Fruit fly (Drosophila melanogaster): ENCODE results near the gene CG13794.

Gene CG13794

dm6 chr2L:7701417-7701816 is 21.2 kb downstream of the CG13794 start, which contains the start of gene Tep2 (continued):
- no peak for TF ChIP-seq zen2 (GFP tag; IDR thresholded peaks at IDR 0.05; ENCODE audit: partially characterized antibody)
- TF ChIP-seq CG12769 (tag; optimal IDR thresholded peaks at IDR 0.05): peak; percentile 42
- no peak for TF ChIP-seq aop (GFP tag; IDR thresholded peaks at IDR 0.05)
- peak; percentile 47 for TF ChIP-seq grn (GFP tag; optimal IDR thresholded peaks at IDR 0.05)
- no peak for TF ChIP-seq otp (GFP tag; IDR thresholded peaks at IDR 0.05)
- no peak for TF ChIP-seq Mes4 (GFP tag; optimal IDR thresholded peaks at IDR 0.05)
- no peak for TF ChIP-seq lab (GFP tag; optimal IDR thresholded peaks at IDR 0.05)
- no peak for TF ChIP-seq emc (GFP tag; optimal IDR thresholded peaks at IDR 0.05)
- TF ChIP-seq CG31388 (GFP tag; optimal IDR thresholded peaks at IDR 0.05): no peak
- TF ChIP-seq CG9817 (tag; optimal IDR thresholded peaks at IDR 0.05): no peak
- no peak for TF ChIP-seq Doc2 (GFP tag; IDR thresholded peaks at IDR 0.05)
- no peak for TF ChIP-seq gt (GFP tag; IDR thresholded peaks at IDR 0.05)
- no peak for TF ChIP-seq dmrt99B (tag; optimal IDR thresholded peaks at IDR 0.05)
- no peak for TF ChIP-seq pfk (GFP tag; optimal IDR thresholded peaks at IDR 0.05)
- TF ChIP-seq vnd (GFP tag; IDR thresholded peaks at IDR 0.05; ENCODE audit: partially characterized antibody): no peak
- TF ChIP-seq zfh2 (GFP tag; optimal IDR thresholded peaks at IDR 0.05): no peak
- TF ChIP-seq CG7745 (tag; optimal IDR thresholded peaks at IDR 0.05): no peak
- no peak for TF ChIP-seq slp2 (GFP tag; optimal IDR thresholded peaks at IDR 0.05)
- TF ChIP-seq Awh (GFP tag; IDR thresholded peaks at IDR 0.05): no peak
- 0 out of 3 replicates have a peak, but pooled peaks have one; percentile 11 for TF ChIP-seq CG34224 (GFP tag; IDR thresholded peaks at IDR 0.05; ENCODE audit: partially characterized antibody)
- no peak for TF ChIP-seq ssp (GFP tag; IDR thresholded peaks at IDR 0.05)
- no peak for TF ChIP-seq CG14965 (GFP tag; optimal IDR thresholded peaks at IDR 0.05; ENCODE audit: borderline replicate concordance)
- peak; percentile 23 for TF ChIP-seq CG8359 (GFP tag; optimal IDR thresholded peaks at IDR 0.05; ENCODE audit: borderline replicate concordance)
- TF ChIP-seq CG12236 (GFP tag; optimal IDR thresholded peaks at IDR 0.05): no peak
- no peak for TF ChIP-seq CG32767 (GFP tag; IDR thresholded peaks at IDR 0.05)
- TF ChIP-seq TFAM (GFP tag; optimal IDR thresholded peaks at IDR 0.05): no peak
- TF ChIP-seq chm (GFP tag; IDR thresholded peaks at IDR 0.05): no peak
- TF ChIP-seq CG31224 (GFP tag; IDR thresholded peaks at IDR 0.05): no peak
- TF ChIP-seq ham (GFP tag; IDR thresholded peaks at IDR 0.05): no peak
- TF ChIP-seq stc (GFP tag; IDR thresholded peaks at IDR 0.05): no peak
- TF ChIP-seq CG10321 (GFP tag; IDR thresholded peaks at IDR 0.05): no peak
- TF ChIP-seq CG14860 (GFP tag; IDR thresholded peaks at IDR 0.05; ENCODE audit: partially characterized antibody): no peak
- TF ChIP-seq Dek (tag; optimal IDR thresholded peaks at IDR 0.05): no peak
- no peak for TF ChIP-seq CG7963 (GFP tag; IDR thresholded peaks at IDR 0.05; ENCODE audit: partially characterized antibody)
- TF ChIP-seq CG9437 (GFP tag; optimal IDR thresholded peaks at IDR 0.05): no peak
- TF ChIP-seq CG16863 (GFP tag; optimal IDR thresholded peaks at IDR 0.05): no peak
- peak; percentile 58 to 69 for TF ChIP-seq Trl (optimal IDR thresholded peaks at IDR 0.05)
- TF ChIP-seq Trl (GFP tag; optimal IDR thresholded peaks at IDR 0.05): no peak
- no peak for TF ChIP-seq CG31365 (tag; optimal IDR thresholded peaks at IDR 0.05)
- TF ChIP-seq klu (GFP tag; IDR thresholded peaks at IDR 0.05): no peak
- TF ChIP-seq CG17802 (tag; optimal IDR thresholded peaks at IDR 0.05): no peak
- TF ChIP-seq CG8478 (optimal IDR thresholded peaks at IDR 0.05): no peak
- peak; percentile 38; the same call in 1 of the 2 replicates for TF ChIP-seq bbx (GFP tag; IDR thresholded peaks at IDR 0.05; ENCODE audit: partially characterized antibody)

Data from whole organism, embryonic.